Fruit fly (Drosophila melanogaster): Measurements from ENCODE around the gene Septin4.

Gene Septin4

DNA sequence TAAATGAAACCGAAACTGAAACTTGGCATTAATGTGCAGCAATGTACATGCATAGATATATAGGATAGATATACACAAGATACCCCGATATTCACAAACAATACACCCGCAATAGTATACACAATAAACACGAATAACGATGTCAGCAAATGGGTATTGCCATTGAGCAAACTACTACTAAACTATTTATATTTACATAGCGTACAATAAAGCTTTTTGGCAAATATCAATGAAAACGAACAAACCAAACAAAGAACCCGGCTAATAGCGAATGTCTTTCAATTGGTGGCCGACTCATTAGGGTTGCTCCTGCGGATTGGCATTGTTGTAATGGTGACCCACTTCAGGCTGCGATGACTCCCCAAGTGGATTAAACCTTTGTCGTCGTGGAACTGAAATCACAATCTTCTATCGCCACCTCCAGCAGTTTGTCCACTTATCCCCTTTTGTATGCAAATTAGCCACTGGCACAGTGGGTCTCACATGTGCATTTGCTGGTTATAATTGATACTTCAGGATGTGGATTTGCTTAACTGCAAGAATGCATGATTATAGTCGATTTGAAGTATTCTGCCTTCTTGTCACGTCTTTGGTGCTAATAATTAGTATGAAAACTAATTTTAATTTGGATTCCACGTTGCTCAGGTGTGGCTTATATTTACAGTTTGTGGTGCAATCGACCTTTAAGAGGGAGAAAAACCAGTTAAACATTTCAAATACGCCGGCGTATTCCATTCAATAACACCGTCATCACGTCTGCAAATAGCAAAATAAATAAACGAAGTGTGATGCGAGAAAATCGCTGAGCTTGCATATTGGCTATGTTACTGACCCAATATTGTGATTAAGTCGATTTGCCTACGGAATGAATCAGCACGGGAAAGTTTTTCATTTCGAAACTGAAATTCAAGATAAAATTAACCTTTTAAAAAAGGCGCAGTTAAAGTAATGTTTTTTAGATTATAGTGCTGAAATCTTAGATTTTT is 44.6 kb downstream of the Septin4 start (continued):
- no peak for TF ChIP-seq CG34224 (GFP tag; IDR thresholded peaks at IDR 0.05; ENCODE audit: partially characterized antibody)
- TF ChIP-seq Myb (GFP tag; optimal IDR thresholded peaks at IDR 0.05) = no peak
- TF ChIP-seq CG12659 (GFP tag; optimal IDR thresholded peaks at IDR 0.05) = peak; percentile 16
- peak; percentile 86 for TF ChIP-seq CG14014 (GFP tag; IDR thresholded peaks at IDR 0.05)
- TF ChIP-seq Oaz (GFP tag; IDR thresholded peaks at IDR 0.05) = peak; percentile 73
- TF ChIP-seq NC2β (GFP tag; optimal IDR thresholded peaks at IDR 0.05) = no peak
- TF ChIP-seq sisA (GFP tag; IDR thresholded peaks at IDR 0.05) = no peak
- TF ChIP-seq pb (GFP tag; optimal IDR thresholded peaks at IDR 0.05) = peak; percentile 75
- no peak for TF ChIP-seq dm (GFP tag; optimal IDR thresholded peaks at IDR 0.05)
- peak; percentile 8 for TF ChIP-seq trh (GFP tag; optimal IDR thresholded peaks at IDR 0.05)
- TF ChIP-seq CG6683 (GFP tag; optimal IDR thresholded peaks at IDR 0.05) = no peak
- peak; percentile 27 for TF ChIP-seq Hmr (GFP tag; optimal IDR thresholded peaks at IDR 0.05)
- TF ChIP-seq CG12769 (tag; optimal IDR thresholded peaks at IDR 0.05) = peak; percentile 38
- TF ChIP-seq CG8388 (GFP tag; optimal IDR thresholded peaks at IDR 0.05) = no peak
- peak; percentile 37 for TF ChIP-seq CG9727 (GFP tag; optimal IDR thresholded peaks at IDR 0.05)
- TF ChIP-seq NfI (GFP tag; optimal IDR thresholded peaks at IDR 0.05) = no peak
- TF ChIP-seq caup (GFP tag; optimal IDR thresholded peaks at IDR 0.05; ENCODE audit: severe bottlenecking) = no peak
- no peak for TF ChIP-seq CG34422 (GFP tag; IDR thresholded peaks at IDR 0.05)
- TF ChIP-seq slp2 (GFP tag; optimal IDR thresholded peaks at IDR 0.05) = peak; percentile 70
- TF ChIP-seq dimm (GFP tag; IDR thresholded peaks at IDR 0.05) = peak; percentile 56; the same call in 1 of the 2 replicates
- TF ChIP-seq CG6791 (GFP tag; IDR thresholded peaks at IDR 0.05; ENCODE audit: partially characterized antibody) = 0 out of 3 replicates have a peak, but pooled peaks have one; percentile 34
- no peak for TF ChIP-seq zen (tag; optimal IDR thresholded peaks at IDR 0.05)
- TF ChIP-seq tin (GFP tag; optimal IDR thresholded peaks at IDR 0.05) = no peak
- peak; percentile 72 for TF ChIP-seq stc (GFP tag; IDR thresholded peaks at IDR 0.05)
- TF ChIP-seq CG18764 (GFP tag; optimal IDR thresholded peaks at IDR 0.05) = no peak
- no peak for TF ChIP-seq CG31388 (GFP tag; optimal IDR thresholded peaks at IDR 0.05)
- TF ChIP-seq pnt (GFP tag; optimal IDR thresholded peaks at IDR 0.05) = peak; percentile 70
- TF ChIP-seq croc (GFP tag; conservative IDR thresholded peaks at IDR 0.05) = peak; percentile 36; the same call in 1 of the 3 replicates
- peak in 1 of 2 experiments; percentile 54 for TF ChIP-seq Eip74EF (GFP tag; optimal IDR thresholded peaks at IDR 0.05)
- TF ChIP-seq CHES-1-like (GFP tag; optimal IDR thresholded peaks at IDR 0.05) = no peak
- TF ChIP-seq sim (GFP tag; IDR thresholded peaks at IDR 0.05) = 0 out of 2 replicates have a peak, but pooled peaks have one; percentile 14
- no peak for TF ChIP-seq Ravus (GFP tag; IDR thresholded peaks at IDR 0.05)
- peak; percentile 67; the same call in 2 of the 3 replicates for TF ChIP-seq CG7357 (GFP tag; IDR thresholded peaks at IDR 0.05)
- TF ChIP-seq Ets65A (GFP tag) = peak; percentile 93
- TF ChIP-seq dmrt99B (tag; optimal IDR thresholded peaks at IDR 0.05) = peak; percentile 64
- TF ChIP-seq PHDP (tag; optimal IDR thresholded peaks at IDR 0.05) = no peak
- TF ChIP-seq grn (GFP tag; optimal IDR thresholded peaks at IDR 0.05) = no peak
- TF ChIP-seq pros (GFP tag; optimal IDR thresholded peaks at IDR 0.05) = no peak
- TF ChIP-seq nmo (GFP tag; optimal IDR thresholded peaks at IDR 0.05) = peak; percentile 79
- TF ChIP-seq rib (GFP tag; IDR thresholded peaks at IDR 0.05) = 0 out of 2 replicates have a peak, but pooled peaks have one; percentile 22
- no peak for TF ChIP-seq CG16815 (GFP tag; optimal IDR thresholded peaks at IDR 0.05)
- peak; percentile 21 for TF ChIP-seq Xbp1 (GFP tag; optimal IDR thresholded peaks at IDR 0.05)
- TF ChIP-seq ttk (GFP tag; IDR thresholded peaks at IDR 0.05) = peak; percentile 67
- peak; percentile 73 for TF ChIP-seq bab2 (GFP tag; optimal IDR thresholded peaks at IDR 0.05)
- no peak; the same call in 1 of the 2 replicates for TF ChIP-seq E2f2 (GFP tag; IDR thresholded peaks at IDR 0.05)
- TF ChIP-seq bcd (GFP tag; optimal IDR thresholded peaks at IDR 0.05) = peak; percentile 0
- no peak for TF ChIP-seq CG12071 (GFP tag; optimal IDR thresholded peaks at IDR 0.05)
- TF ChIP-seq Rx (GFP tag; IDR thresholded peaks at IDR 0.05) = peak; percentile 55

Measured in whole organism, embryonic.